Worm (Caenorhabditis elegans) whole organism, late embryonic: ENCODE data around the gene arf-1.

ENCODE experiments used
- C08G9.2 ChIP-seq: sonication (generic microtip); optimal IDR thresholded peaks from 2 replicates; lab custom pipeline; 2016; ENCODE audit warnings: mild to moderate bottlenecking, missing genetic modification characterization, moderate library complexity, missing compliant biosample characterization
- F13H6.1 ChIP-seq: sonication (generic microtip); optimal IDR thresholded peaks from 2 replicates; lab custom pipeline; 2016; ENCODE audit warnings: missing genetic modification characterization, missing compliant biosample characterization
- K02D7.2 ChIP-seq: sonication (generic microtip); optimal IDR thresholded peaks from 2 replicates; lab custom pipeline; 2017; ENCODE audit warnings: mild to moderate bottlenecking, missing genetic modification characterization, missing compliant biosample characterization
- K09A11.1 ChIP-seq: sonication (generic microtip); optimal IDR thresholded peaks from 2 replicates; lab custom pipeline; 2017; ENCODE audit warnings: antibody characterized with exemption, mild to moderate bottlenecking, missing genetic modification characterization, missing compliant biosample characterization; ENCODE audit not compliant: insufficient read depth
- T23F11.4 ChIP-seq: fragments of 200-800 bp; sonication (Bioruptor generic); optimal IDR thresholded peaks from 2 replicates; lab custom pipeline; 2018; ENCODE audit warnings: mild to moderate bottlenecking, missing genetic modification characterization, missing compliant biosample characterization
- ama-1 ChIP-seq: fragments of 150-350 bp; optimal IDR thresholded peaks from 2 replicates; lab custom pipeline; 2014
- ceh-14 ChIP-seq: sonication (generic microtip); optimal IDR thresholded peaks from 2 replicates; lab custom pipeline; 2016; ENCODE audit warnings: missing genotype, missing genetic modification characterization, missing compliant biosample characterization
- ceh-18 ChIP-seq: sonication (generic microtip); optimal IDR thresholded peaks from 2 replicates; lab custom pipeline; 2016; ENCODE audit warnings: missing genetic modification characterization, missing compliant biosample characterization
- ceh-19 ChIP-seq: fragments of 200-800 bp; sonication (Bioruptor generic); optimal IDR thresholded peaks from 2 replicates; lab custom pipeline; 2018; ENCODE audit warnings: mild to moderate bottlenecking, missing genetic modification characterization, missing compliant biosample characterization
- ceh-2 ChIP-seq: sonication (generic microtip); optimal IDR thresholded peaks from 2 replicates; lab custom pipeline; 2016; ENCODE audit warnings: missing genotype, missing genetic modification characterization, missing compliant biosample characterization
- ceh-22 ChIP-seq: sonication (generic microtip); optimal IDR thresholded peaks from 2 replicates; lab custom pipeline; 2017; ENCODE audit warnings: missing biosample characterization, missing genetic modification characterization
- ceh-24 ChIP-seq: sonication (generic microtip); optimal IDR thresholded peaks from 2 replicates; lab custom pipeline; 2016; ENCODE audit warnings: mild to moderate bottlenecking, missing genetic modification characterization, missing compliant biosample characterization
- ceh-30 ChIP-seq: fragments of 150-350 bp; optimal IDR thresholded peaks from 2 replicates; lab custom pipeline; 2014; ENCODE audit warnings: missing biosample characterization, missing genetic modification characterization
- ceh-34 ChIP-seq: sonication (generic microtip); optimal IDR thresholded peaks from 2 replicates; lab custom pipeline; 2016; ENCODE audit warnings: mild to moderate bottlenecking, missing genetic modification characterization, missing compliant biosample characterization
- ceh-45 ChIP-seq: fragments of 200-800 bp; sonication (Bioruptor generic); IDR thresholded peaks from 2 replicates; pipeline ENCODE4 v1.3.6; 2022; ENCODE audit warnings: missing genetic modification reagents, missing genetic modification characterization, missing compliant biosample characterization
- ceh-48 ChIP-seq: sonication (generic microtip); optimal IDR thresholded peaks from 2 replicates; lab custom pipeline; 2016; ENCODE audit warnings: missing genetic modification characterization, inconsistent platforms, missing compliant biosample characterization
- ceh-6 ChIP-seq: fragments of 200-800 bp; sonication (Bioruptor generic); optimal IDR thresholded peaks from 2 replicates; lab custom pipeline; 2018; ENCODE audit warnings: mild to moderate bottlenecking, missing genetic modification characterization, missing compliant biosample characterization
- ceh-9 ChIP-seq: sonication (generic microtip); optimal IDR thresholded peaks from 2 replicates; lab custom pipeline; 2016; ENCODE audit warnings: mild to moderate bottlenecking, missing genetic modification characterization, inconsistent platforms, missing compliant biosample characterization
- dmd-4 ChIP-seq: sonication (generic microtip); optimal IDR thresholded peaks from 2 replicates; lab custom pipeline; 2016; ENCODE audit warnings: borderline replicate concordance, missing genetic modification characterization, missing compliant biosample characterization
- elt-2 ChIP-seq: sonication (generic microtip); optimal IDR thresholded peaks from 2 replicates; lab custom pipeline; 2016; ENCODE audit warnings: missing genetic modification reagents, missing genetic modification characterization, missing compliant biosample characterization
- ets-4 ChIP-seq: sonication (generic microtip); optimal IDR thresholded peaks from 2 replicates; lab custom pipeline; 2016; ENCODE audit warnings: missing genetic modification characterization, missing compliant biosample characterization
- eyg-1 ChIP-seq: sonication (generic microtip); optimal IDR thresholded peaks from 2 replicates; lab custom pipeline; 2016; ENCODE audit warnings: missing genotype, missing genetic modification characterization, missing compliant biosample characterization
- fax-1 ChIP-seq: sonication (generic microtip); optimal IDR thresholded peaks from 2 replicates; lab custom pipeline; 2016; ENCODE audit warnings: missing genotype, missing genetic modification characterization, missing compliant biosample characterization
- hlh-6 ChIP-seq: sonication (generic microtip); optimal IDR thresholded peaks from 2 replicates; lab custom pipeline; 2016; ENCODE audit warnings: missing genotype, missing genetic modification characterization, missing compliant biosample characterization
- hlh-8 ChIP-seq: sonication (generic microtip); optimal IDR thresholded peaks from 2 replicates; lab custom pipeline; 2016; ENCODE audit warnings: missing genotype, missing genetic modification characterization, missing compliant biosample characterization
- lim-6 ChIP-seq: sonication (generic microtip); optimal IDR thresholded peaks from 2 replicates; lab custom pipeline; 2016; ENCODE audit warnings: missing genetic modification characterization, missing compliant biosample characterization
- lin-11 ChIP-seq: fragments of 200-800 bp; sonication (Bioruptor generic); optimal IDR thresholded peaks from 2 replicates; lab custom pipeline; 2018; ENCODE audit warnings: mild to moderate bottlenecking, missing genetic modification characterization, missing compliant biosample characterization
- madf-2 ChIP-seq: sonication (generic microtip); optimal IDR thresholded peaks from 2 replicates; lab custom pipeline; 2017; ENCODE audit warnings: missing genetic modification characterization, missing compliant biosample characterization
- nhr-11 ChIP-seq: fragments of 150-350 bp; optimal IDR thresholded peaks from 2 replicates; lab custom pipeline; 2014; ENCODE audit warnings: missing biosample characterization, missing genetic modification characterization
- nhr-232 ChIP-seq: sonication (generic microtip); optimal IDR thresholded peaks from 2 replicates; lab custom pipeline; 2016; ENCODE audit warnings: missing genetic modification characterization, missing compliant biosample characterization
- odd-2 ChIP-seq: sonication (generic microtip); optimal IDR thresholded peaks from 2 replicates; lab custom pipeline; 2017; ENCODE audit warnings: antibody characterized with exemption, mild to moderate bottlenecking, missing genetic modification characterization, missing compliant biosample characterization
- pag-3 ChIP-seq: sonication (generic microtip); optimal IDR thresholded peaks from 2 replicates; lab custom pipeline; 2016; ENCODE audit warnings: missing compliant biosample characterization, missing genetic modification characterization, borderline replicate concordance
- pat-9 ChIP-seq: fragments of 200-800 bp; sonication (Bioruptor generic); optimal IDR thresholded peaks from 2 replicates; lab custom pipeline; 2018; ENCODE audit warnings: mild to moderate bottlenecking, missing genetic modification characterization, moderate library complexity, missing compliant biosample characterization
- pha-2 ChIP-seq: sonication (generic microtip); optimal IDR thresholded peaks from 2 replicates; lab custom pipeline; 2017; ENCODE audit warnings: mild to moderate bottlenecking, missing genetic modification characterization, missing compliant biosample characterization
- pqm-1 ChIP-seq: sonication (generic microtip); optimal IDR thresholded peaks from 2 replicates; lab custom pipeline; 2016; ENCODE audit warnings: missing genetic modification characterization, missing compliant biosample characterization
- pros-1 ChIP-seq: fragments of 150-350 bp; optimal IDR thresholded peaks from 2 replicates; lab custom pipeline; 2014; ENCODE audit warnings: missing biosample characterization, missing genetic modification reagents, missing genetic modification characterization
- tbx-2 ChIP-seq: sonication (generic microtip); optimal IDR thresholded peaks from 2 replicates; lab custom pipeline; 2016; ENCODE audit warnings: missing genetic modification characterization, missing compliant biosample characterization
- ztf-16 ChIP-seq: sonication (generic microtip); optimal IDR thresholded peaks from 2 replicates; lab custom pipeline; 2017; ENCODE audit warnings: missing genetic modification characterization, missing compliant biosample characterization

Gene arf-1

ce11 chrIII:5706077-5706627 is 8.5 kb upstream of the arf-1 start, which contains the start of gene rpl-23 (continued):
- TF ChIP-seq ets-4 (tag; lab: Kevin White, UChicago), result peak; percentile 40
- TF ChIP-seq elt-2 (tag; lab: Kevin White, UChicago), result peak; percentile 24
- no peak for TF ChIP-seq ceh-9
- no peak for TF ChIP-seq eyg-1
- TF ChIP-seq ceh-18, result peak; percentile 60
- peak; percentile 29 for TF ChIP-seq tbx-2 (tag; lab: Kevin White, UChicago)
- no peak for TF ChIP-seq F13H6.1 (tag; lab: Kevin White, UChicago)
- no peak for TF ChIP-seq hlh-8
- no peak for TF ChIP-seq pqm-1
- no peak for TF ChIP-seq ceh-14 (tag; lab: Kevin White, UChicago)
- TF ChIP-seq ama-1 (lab: Kevin White, UChicago), result no peak
- TF ChIP-seq fax-1 (tag; lab: Kevin White, UChicago), result no peak
- TF ChIP-seq lim-6 (tag; lab: Kevin White, UChicago), result no peak
- TF ChIP-seq lin-11, result no peak
- peak; percentile 11 for TF ChIP-seq pros-1 (tag; lab: Kevin White, UChicago)
- TF ChIP-seq ztf-16 (tag; lab: Kevin White, UChicago), result no peak
- no peak for TF ChIP-seq ceh-30 (tag; lab: Kevin White, UChicago)
- no peak for TF ChIP-seq ceh-2 (tag; lab: Kevin White, UChicago)
- no peak for TF ChIP-seq pha-2 (tag; lab: Kevin White, UChicago)
- TF ChIP-seq pat-9 (tag; lab: Kevin White, UChicago), result no peak
- TF ChIP-seq nhr-232 (tag; lab: Kevin White, UChicago), result no peak
- peak; percentile 46 for TF ChIP-seq ceh-34
- no peak for TF ChIP-seq odd-2 (tag; lab: Kevin White, UChicago)
- TF ChIP-seq C08G9.2 (tag; lab: Kevin White, UChicago), result no peak
- TF ChIP-seq pag-3 (tag; lab: Kevin White, UChicago), result no peak
- no peak for TF ChIP-seq ceh-6 (GFP tag; lab: Kevin White, UChicago)
- no peak for TF ChIP-seq dmd-4 (tag; lab: Kevin White, UChicago)
- TF ChIP-seq, all 69 proteins: peak for 15

ce11 chrIII:5707546-5707945 is 7.1 kb upstream of the arf-1 start:
- TF ChIP-seq nhr-232 (tag; lab: Kevin White, UChicago) (no peak), K02D7.2 (tag; lab: Kevin White, UChicago) (no peak), madf-2 (no peak), ceh-48 (no peak), T23F11.4 (GFP tag; lab: Kevin White, UChicago) (no peak), ceh-24 (tag; lab: Kevin White, UChicago) (no peak), ceh-45 (GFP tag; lab: Robert Waterston, UW) (no peak), K09A11.1 (tag; lab: Kevin White, UChicago) (no peak), tbx-2 (tag; lab: Kevin White, UChicago) (no peak), hlh-6 (tag; lab: Kevin White, UChicago) (no peak), ceh-22 (tag; lab: Kevin White, UChicago) (no peak), pha-2 (tag; lab: Kevin White, UChicago) (no peak)

- TF ChIP-seq pqm-1, result no peak
- peak; percentile 29 for TF ChIP-seq ceh-19 (GFP tag; lab: Kevin White, UChicago)
- TF ChIP-seq ceh-34, result peak; percentile 8
- TF ChIP-seq nhr-11 (tag; lab: Kevin White, UChicago), result no peak
- no peak for TF ChIP-seq ceh-14 (tag; lab: Kevin White, UChicago)
- TF ChIP-seq ets-4 (tag; lab: Kevin White, UChicago), result no peak
- TF ChIP-seq, all 69 proteins: peak for 2
Observed at ce11 chrIII:5708024-5708423, 6.7 kb upstream of the arf-1 start.
